Worm (Caenorhabditis elegans): ENCODE measurements around the gene F58B4.3.

DNA sequence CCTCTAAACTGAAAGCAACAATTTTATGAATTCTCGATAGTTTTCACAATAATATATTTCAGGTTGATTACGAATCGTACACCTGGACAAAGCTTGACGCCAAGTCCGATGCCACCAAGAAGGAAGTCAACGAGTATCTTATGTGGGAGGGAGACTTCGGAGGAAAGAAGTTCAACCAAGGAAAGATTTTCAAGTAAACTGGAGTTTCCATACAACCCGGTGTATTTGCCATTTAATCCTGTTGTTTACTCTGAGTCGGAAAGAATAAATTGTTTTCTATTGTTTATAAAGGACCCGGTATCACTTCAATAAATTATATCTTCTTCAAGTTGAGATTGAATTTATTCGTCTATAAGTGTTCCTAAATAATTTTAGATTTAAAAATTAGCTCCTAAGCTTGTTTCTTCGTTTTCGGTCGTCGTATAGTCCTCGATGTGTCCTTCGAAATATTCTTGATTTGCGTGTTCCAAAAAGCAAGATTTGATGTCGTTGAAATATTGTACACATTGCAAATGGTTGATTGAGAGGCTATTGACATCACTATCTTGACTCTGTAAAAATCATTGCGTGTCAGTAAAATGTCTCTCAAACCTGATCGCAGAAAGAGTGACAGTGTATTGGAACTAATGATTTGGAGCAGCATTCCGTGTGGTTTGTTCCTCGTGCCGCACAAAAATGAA is 38.1 kb downstream of the F58B4.3 start:
- TF ChIP-seq D2030.7 (GFP tag; IDR thresholded peaks at IDR 0.05) (0 out of 2 replicates have a peak, but pooled peaks have one; percentile 11), akir-1 (GFP tag; optimal IDR thresholded peaks at IDR 0.05) (no peak), F55B11.4 (tag; optimal IDR thresholded peaks at IDR 0.05; ENCODE audit: borderline replicate concordance, insufficient read depth) (no peak), attf-3 (GFP tag; conservative IDR thresholded peaks at IDR 0.05) (no peak), snpc-1.1 (tag; optimal IDR thresholded peaks at IDR 0.05; ENCODE audit: insufficient read depth) (no peak), atf-7 (tag; optimal IDR thresholded peaks at IDR 0.05) (peak; percentile 78), attf-5 (GFP tag; optimal IDR thresholded peaks at IDR 0.05) (peak; percentile 24)

Measured in whole organism, young adult.